Worm (Caenorhabditis elegans): ENCODE results near the gene col-143.

ce11 chrV:6821509-6821908 is 13.9 kb upstream of the col-143 start, which contains the start of gene T15B7.8:
- no peak for TF ChIP-seq elt-3 (tag; optimal IDR thresholded peaks at IDR 0.05)
- TF ChIP-seq alr-1 (tag; optimal IDR thresholded peaks at IDR 0.05; ENCODE audit: borderline replicate concordance) = no peak
- TF ChIP-seq snpc-4 (tag; optimal IDR thresholded peaks at IDR 0.05) = no peak
- no peak for TF ChIP-seq pag-3 (tag; optimal IDR thresholded peaks at IDR 0.05; ENCODE audit: borderline replicate concordance, insufficient read depth)
- no peak for TF ChIP-seq irx-1 (tag; optimal IDR thresholded peaks at IDR 0.05)
- TF ChIP-seq ces-1 (GFP tag; optimal IDR thresholded peaks at IDR 0.05) = no peak
- no peak for TF ChIP-seq egl-27 (tag; optimal IDR thresholded peaks at IDR 0.05)
- no peak for TF ChIP-seq ztf-11 (tag; optimal IDR thresholded peaks at IDR 0.05)
- TF ChIP-seq mep-1 (tag; optimal IDR thresholded peaks at IDR 0.05) = no peak
- no peak for TF ChIP-seq nhr-90 (tag; optimal IDR thresholded peaks at IDR 0.05; ENCODE audit: poor library complexity)
